Worm (Caenorhabditis elegans) whole organism, late embryonic: Measurements from ENCODE around the gene C17G1.5.

ENCODE experiments used
- C38D4.7 ChIP-seq: fragments of 200-800 bp; sonication (Bioruptor generic); optimal IDR thresholded peaks from 2 replicates; lab custom pipeline; 2018; ENCODE audit warnings: mild to moderate bottlenecking, missing genetic modification characterization, moderate library complexity, missing compliant biosample characterization
- F13H6.1 ChIP-seq: sonication (generic microtip); optimal IDR thresholded peaks from 2 replicates; lab custom pipeline; 2016; ENCODE audit warnings: missing genetic modification characterization, missing compliant biosample characterization
- K02D7.2 ChIP-seq: sonication (generic microtip); optimal IDR thresholded peaks from 2 replicates; lab custom pipeline; 2017; ENCODE audit warnings: mild to moderate bottlenecking, missing genetic modification characterization, missing compliant biosample characterization
- K09A11.1 ChIP-seq: sonication (generic microtip); optimal IDR thresholded peaks from 2 replicates; lab custom pipeline; 2017; ENCODE audit warnings: antibody characterized with exemption, mild to moderate bottlenecking, missing genetic modification characterization, missing compliant biosample characterization; ENCODE audit not compliant: insufficient read depth
- Y22D7AL.16 ChIP-seq: sonication (generic microtip); optimal IDR thresholded peaks from 2 replicates; lab custom pipeline; 2016; ENCODE audit warnings: missing genetic modification characterization, missing compliant biosample characterization
- ahr-1 ChIP-seq: sonication (generic microtip); optimal IDR thresholded peaks from 2 replicates; lab custom pipeline; 2016; ENCODE audit warnings: missing genetic modification characterization, missing compliant biosample characterization
- ceh-14 ChIP-seq: sonication (generic microtip); optimal IDR thresholded peaks from 2 replicates; lab custom pipeline; 2016; ENCODE audit warnings: missing genotype, missing genetic modification characterization, missing compliant biosample characterization
- ceh-2 ChIP-seq: sonication (generic microtip); optimal IDR thresholded peaks from 2 replicates; lab custom pipeline; 2016; ENCODE audit warnings: missing genotype, missing genetic modification characterization, missing compliant biosample characterization
- ceh-24 ChIP-seq: sonication (generic microtip); optimal IDR thresholded peaks from 2 replicates; lab custom pipeline; 2016; ENCODE audit warnings: mild to moderate bottlenecking, missing genetic modification characterization, missing compliant biosample characterization
- ceh-31 ChIP-seq: sonication (generic microtip); optimal IDR thresholded peaks from 2 replicates; lab custom pipeline; 2016; ENCODE audit warnings: missing genetic modification characterization, missing compliant biosample characterization
- ceh-34 ChIP-seq: sonication (generic microtip); optimal IDR thresholded peaks from 2 replicates; lab custom pipeline; 2016; ENCODE audit warnings: mild to moderate bottlenecking, missing genetic modification characterization, missing compliant biosample characterization
- che-1 ChIP-seq: sonication (generic microtip); optimal IDR thresholded peaks from 2 replicates; lab custom pipeline; 2016; ENCODE audit warnings: mild to moderate bottlenecking, missing genetic modification characterization, missing compliant biosample characterization
- dmd-4 ChIP-seq: sonication (generic microtip); optimal IDR thresholded peaks from 2 replicates; lab custom pipeline; 2016; ENCODE audit warnings: borderline replicate concordance, missing genetic modification characterization, missing compliant biosample characterization
- elt-2 ChIP-seq: sonication (generic microtip); optimal IDR thresholded peaks from 2 replicates; lab custom pipeline; 2016; ENCODE audit warnings: missing genetic modification reagents, missing genetic modification characterization, missing compliant biosample characterization
- ets-4 ChIP-seq: sonication (generic microtip); optimal IDR thresholded peaks from 2 replicates; lab custom pipeline; 2016; ENCODE audit warnings: missing genetic modification characterization, missing compliant biosample characterization
- eyg-1 ChIP-seq: sonication (generic microtip); optimal IDR thresholded peaks from 2 replicates; lab custom pipeline; 2016; ENCODE audit warnings: missing genotype, missing genetic modification characterization, missing compliant biosample characterization
- hlh-6 ChIP-seq: sonication (generic microtip); optimal IDR thresholded peaks from 2 replicates; lab custom pipeline; 2016; ENCODE audit warnings: missing genotype, missing genetic modification characterization, missing compliant biosample characterization
- lin-11 ChIP-seq: fragments of 200-800 bp; sonication (Bioruptor generic); optimal IDR thresholded peaks from 2 replicates; lab custom pipeline; 2018; ENCODE audit warnings: mild to moderate bottlenecking, missing genetic modification characterization, missing compliant biosample characterization
- nfya-1 ChIP-seq: sonication (generic microtip); optimal IDR thresholded peaks from 2 replicates; lab custom pipeline; 2017; ENCODE audit warnings: missing genetic modification characterization, mild to moderate bottlenecking, missing compliant biosample characterization, antibody characterized with exemption, moderate library complexity
- nhr-11 ChIP-seq: fragments of 150-350 bp; optimal IDR thresholded peaks from 2 replicates; lab custom pipeline; 2014; ENCODE audit warnings: missing biosample characterization, missing genetic modification characterization
- odd-2 ChIP-seq: sonication (generic microtip); optimal IDR thresholded peaks from 2 replicates; lab custom pipeline; 2017; ENCODE audit warnings: antibody characterized with exemption, mild to moderate bottlenecking, missing genetic modification characterization, missing compliant biosample characterization
- pat-9 ChIP-seq: fragments of 200-800 bp; sonication (Bioruptor generic); optimal IDR thresholded peaks from 2 replicates; lab custom pipeline; 2018; ENCODE audit warnings: mild to moderate bottlenecking, missing genetic modification characterization, moderate library complexity, missing compliant biosample characterization
- pax-1 ChIP-seq: fragments of 150-350 bp; optimal IDR thresholded peaks from 2 replicates; lab custom pipeline; 2014; ENCODE audit warnings: missing biosample characterization, missing genetic modification characterization
- pha-2 ChIP-seq: sonication (generic microtip); optimal IDR thresholded peaks from 2 replicates; lab custom pipeline; 2017; ENCODE audit warnings: mild to moderate bottlenecking, missing genetic modification characterization, missing compliant biosample characterization
- pros-1 ChIP-seq: fragments of 150-350 bp; optimal IDR thresholded peaks from 2 replicates; lab custom pipeline; 2014; ENCODE audit warnings: missing biosample characterization, missing genetic modification reagents, missing genetic modification characterization
- ref-2 ChIP-seq: sonication (generic microtip); optimal IDR thresholded peaks from 2 replicates; lab custom pipeline; 2016; ENCODE audit warnings: missing genetic modification characterization, missing compliant biosample characterization
- rnt-1 ChIP-seq: sonication (generic microtip); optimal IDR thresholded peaks from 2 replicates; lab custom pipeline; 2016; ENCODE audit warnings: missing genetic modification characterization, missing compliant biosample characterization
- tbx-2 ChIP-seq: sonication (generic microtip); optimal IDR thresholded peaks from 2 replicates; lab custom pipeline; 2016; ENCODE audit warnings: missing genetic modification characterization, missing compliant biosample characterization
- tbx-7 ChIP-seq: sonication (generic microtip); optimal IDR thresholded peaks from 2 replicates; lab custom pipeline; 2016; ENCODE audit warnings: missing genotype, missing genetic modification characterization, missing compliant biosample characterization
- ttx-3 ChIP-seq: sonication (generic microtip); optimal IDR thresholded peaks from 2 replicates; lab custom pipeline; 2016; ENCODE audit warnings: missing genetic modification reagents, missing genetic modification characterization, missing compliant biosample characterization
- unc-3 ChIP-seq, 2 experiments: fragments of 200-800 bp in 1 of 2; sonication (Bioruptor generic) in 1 of 2; sonication (generic microtip) in 1 of 2; conservative IDR thresholded peaks in 1 of 2; optimal IDR thresholded peaks in 1 of 2; 2 replicates each; pipeline versions ENCODE4 v1.3.6 to Lab custom; 2016 to 2022; ENCODE audit warnings: missing compliant biosample characterization in 2 of 2, missing genetic modification characterization in 2 of 2, missing genetic modification reagents in 1 of 2
- unc-42 ChIP-seq: sonication (generic microtip); optimal IDR thresholded peaks from 2 replicates; lab custom pipeline; 2016; ENCODE audit warnings: missing genotype, missing genetic modification characterization, missing compliant biosample characterization
- unc-55 ChIP-seq: sonication (generic microtip); optimal IDR thresholded peaks from 2 replicates; lab custom pipeline; 2017; ENCODE audit warnings: missing biosample characterization, missing genetic modification reagents, missing genetic modification characterization
- unc-86 ChIP-seq: sonication (generic microtip); optimal IDR thresholded peaks from 2 replicates; lab custom pipeline; 2016; ENCODE audit warnings: missing genetic modification characterization, missing compliant biosample characterization

C17G1.5 gene

ce11 chrX:9941379-9941778 lies 2.8 kb downstream of the C17G1.5 start:
- TF ChIP-seq nfya-1 (tag; lab: Kevin White, UChicago) (no peak), ets-4 (tag; lab: Kevin White, UChicago) (no peak), ceh-2 (tag; lab: Kevin White, UChicago) (no peak), ref-2 (peak; percentile 55), tbx-7 (no peak), ahr-1 (tag; lab: Kevin White, UChicago) (no peak), pros-1 (tag; lab: Kevin White, UChicago) (peak; percentile 19), ceh-31 (peak; percentile 32), tbx-2 (tag; lab: Kevin White, UChicago) (no peak), ceh-24 (no peak), unc-3 (GFP tag; conservative IDR thresholded peaks at IDR 0.05; lab: Robert Waterston, UW) (no peak), unc-3 (tag; optimal IDR thresholded peaks at IDR 0.05; lab: Kevin White, UChicago) (no peak), rnt-1 (no peak), elt-2 (tag; lab: Kevin White, UChicago) (no peak), dmd-4 (tag; lab: Kevin White, UChicago) (no peak), nhr-11 (tag; lab: Kevin White, UChicago) (no peak), che-1 (tag; lab: Kevin White, UChicago) (no peak), Y22D7AL.16 (tag; lab: Kevin White, UChicago) (no peak), pax-1 (no peak), pha-2 (no peak), ttx-3 (tag; lab: Kevin White, UChicago) (no peak), ceh-14 (tag; lab: Kevin White, UChicago) (no peak), K09A11.1 (no peak), hlh-6 (peak; percentile 23), odd-2 (no peak), lin-11 (no peak), unc-55 (GFP tag; lab: Kevin White, UChicago) (no peak), F13H6.1 (tag; lab: Kevin White, UChicago) (no peak), pat-9 (tag; lab: Kevin White, UChicago) (no peak), ceh-34 (tag; lab: Kevin White, UChicago) (no peak)
- TF ChIP-seq, all 69 proteins: peak for 4

- TF ChIP-seq K02D7.2 (no peak), unc-86 (tag; lab: Kevin White, UChicago) (no peak)
These were observed 9.9 kb downstream of the C17G1.5 start for ce11 chrX:9948528-9948927.

- no peak for TF ChIP-seq eyg-1 (tag; lab: Kevin White, UChicago)
- no peak for TF ChIP-seq ceh-14 (tag; lab: Kevin White, UChicago)
- no peak for TF ChIP-seq elt-2 (tag; lab: Kevin White, UChicago)
- TF ChIP-seq unc-3 (GFP tag; conservative IDR thresholded peaks at IDR 0.05; lab: Robert Waterston, UW): no peak
- TF ChIP-seq unc-3 (tag; optimal IDR thresholded peaks at IDR 0.05; lab: Kevin White, UChicago): no peak
- TF ChIP-seq, all 69 proteins: peak for 0
These were observed 10.4 kb downstream of the C17G1.5 start, which contains the start of gene nas-37 for ce11 chrX:9948963-9949362. Gene nas-37 (minus strand): TSS chrX:9949063.

- TF ChIP-seq K09A11.1: no peak
- peak; percentile 21 for TF ChIP-seq rnt-1
- peak; percentile 9 for TF ChIP-seq nfya-1 (tag; lab: Kevin White, UChicago)
- no peak for TF ChIP-seq C38D4.7 (GFP tag; lab: Kevin White, UChicago)
- no peak for TF ChIP-seq lin-11
- TF ChIP-seq unc-42 (tag; lab: Kevin White, UChicago): peak; percentile 47
- peak; percentile 29 for TF ChIP-seq elt-2 (tag; lab: Kevin White, UChicago)
These were observed 16.0 kb downstream of the C17G1.5 start, which contains the start of gene cysl-1 for ce11 chrX:9954483-9955041. Gene cysl-1 (minus strand): TSS chrX:9954533.
